Fruit fly (Drosophila melanogaster): ENCODE measurements around the gene kst.
A peak's percentile ranks its signal among the peaks of the same experiment; 100 is the strongest.

Gene kst

dm6 chr3L:3303087-3303526, 33.6 kb upstream of the kst start, which contains the start of gene CG14968 (continued):
- TF ChIP-seq crp (GFP tag; optimal IDR thresholded peaks at IDR 0.05): peak in 1 of 2 experiments; percentile 51
- peak; percentile 62; the same call in 1 of the 3 replicates for TF ChIP-seq z (GFP tag; IDR thresholded peaks at IDR 0.05)
- peak; percentile 62 for TF ChIP-seq eyg (GFP tag; optimal IDR thresholded peaks at IDR 0.05)
- peak; percentile 98 for TF ChIP-seq CG3847 (GFP tag; IDR thresholded peaks at IDR 0.05)
- TF ChIP-seq Mrtf (GFP tag; IDR thresholded peaks at IDR 0.05): peak; percentile 94
- peak; percentile 90 for TF ChIP-seq CG14667 (GFP tag; IDR thresholded peaks at IDR 0.05)
- TF ChIP-seq Lpt (GFP tag; optimal IDR thresholded peaks at IDR 0.05): no peak
- TF ChIP-seq CG6654 (GFP tag; optimal IDR thresholded peaks at IDR 0.05): peak; percentile 74
- peak; percentile 81 for TF ChIP-seq Nf-YB (GFP tag; optimal IDR thresholded peaks at IDR 0.05)
- peak; percentile 96 for TF ChIP-seq HLH3B (GFP tag; IDR thresholded peaks at IDR 0.05)
- TF ChIP-seq cas (GFP tag; IDR thresholded peaks at IDR 0.05): peak; percentile 90
- peak; percentile 92 for TF ChIP-seq Hmr (GFP tag; optimal IDR thresholded peaks at IDR 0.05)
- TF ChIP-seq Poxn (GFP tag; IDR thresholded peaks at IDR 0.05): peak; percentile 81
- peak; percentile 94 for TF ChIP-seq rib (GFP tag; IDR thresholded peaks at IDR 0.05)
- peak; percentile 97 for TF ChIP-seq CG18599 (GFP tag; optimal IDR thresholded peaks at IDR 0.05)
- TF ChIP-seq Dad (GFP tag; optimal IDR thresholded peaks at IDR 0.05): peak; percentile 86
- peak; percentile 65 for TF ChIP-seq CG8089 (GFP tag; optimal IDR thresholded peaks at IDR 0.05)
- TF ChIP-seq so (GFP tag; IDR thresholded peaks at IDR 0.05): peak; percentile 97
- TF ChIP-seq twi (tag; optimal IDR thresholded peaks at IDR 0.05): peak; percentile 78
- no peak for TF ChIP-seq pros (GFP tag; optimal IDR thresholded peaks at IDR 0.05)
- TF ChIP-seq CG17359 (tag; optimal IDR thresholded peaks at IDR 0.05): peak; percentile 98
- TF ChIP-seq Dip3 (GFP tag; optimal IDR thresholded peaks at IDR 0.05): peak; percentile 83
- TF ChIP-seq tll (GFP tag; optimal IDR thresholded peaks at IDR 0.05): no peak
- peak; percentile 92 for TF ChIP-seq Max (GFP tag; optimal IDR thresholded peaks at IDR 0.05)
- TF ChIP-seq CG43689 (GFP tag; IDR thresholded peaks at IDR 0.05): peak; percentile 94
- peak; percentile 91 for TF ChIP-seq Hr3 (GFP tag; optimal IDR thresholded peaks at IDR 0.05)
- peak; percentile 87 for TF ChIP-seq B-H2 (GFP tag; optimal IDR thresholded peaks at IDR 0.05)
- TF ChIP-seq ssp (GFP tag; IDR thresholded peaks at IDR 0.05): peak; percentile 85
- peak; percentile 91 for TF ChIP-seq ems (GFP tag; optimal IDR thresholded peaks at IDR 0.05)
- no peak for TF ChIP-seq stwl (tag; optimal IDR thresholded peaks at IDR 0.05)
- TF ChIP-seq Meics (GFP tag; optimal IDR thresholded peaks at IDR 0.05): peak; percentile 96
- TF ChIP-seq CG12071 (GFP tag; optimal IDR thresholded peaks at IDR 0.05): peak; percentile 88
- TF ChIP-seq CG10274 (GFP tag; optimal IDR thresholded peaks at IDR 0.05): peak; percentile 71
- TF ChIP-seq ash1 (GFP tag; optimal IDR thresholded peaks at IDR 0.05): peak; percentile 72
- peak; percentile 83 for TF ChIP-seq Spps (tag; optimal IDR thresholded peaks at IDR 0.05)
- peak; percentile 87 for TF ChIP-seq CG2712 (tag; optimal IDR thresholded peaks at IDR 0.05)
- peak; percentile 85 for TF ChIP-seq CG10462 (GFP tag; optimal IDR thresholded peaks at IDR 0.05)
- TF ChIP-seq CG10959 (GFP tag; IDR thresholded peaks at IDR 0.05): peak; percentile 78
- peak; percentile 90 for TF ChIP-seq CG17568 (GFP tag; optimal IDR thresholded peaks at IDR 0.05)
- peak; percentile 82 for TF ChIP-seq nerfin-1 (tag; optimal IDR thresholded peaks at IDR 0.05)
- TF ChIP-seq CG12236 (GFP tag; optimal IDR thresholded peaks at IDR 0.05): peak; percentile 23
- TF ChIP-seq CG32767 (GFP tag; IDR thresholded peaks at IDR 0.05): peak; percentile 96
- peak; percentile 48 for TF ChIP-seq ftz-f1 (GFP tag; optimal IDR thresholded peaks at IDR 0.05)
- peak; percentile 79 for TF ChIP-seq gcm (GFP tag; optimal IDR thresholded peaks at IDR 0.05)
- TF ChIP-seq HLH54F (GFP tag; optimal IDR thresholded peaks at IDR 0.05): peak; percentile 77
- peak; percentile 80 for TF ChIP-seq CG31388 (GFP tag; optimal IDR thresholded peaks at IDR 0.05)
- TF ChIP-seq corto (GFP tag; optimal IDR thresholded peaks at IDR 0.05): peak; percentile 91
- peak; percentile 74 for TF ChIP-seq Doc2 (GFP tag; IDR thresholded peaks at IDR 0.05)
- peak; percentile 94 for TF ChIP-seq ken (GFP tag; IDR thresholded peaks at IDR 0.05)
- peak; percentile 48 for TF ChIP-seq shn (GFP tag; optimal IDR thresholded peaks at IDR 0.05)
- TF ChIP-seq Hsf (GFP tag; optimal IDR thresholded peaks at IDR 0.05): peak; percentile 90
